Worm (Caenorhabditis elegans): ENCODE data around the gene F42A10.7.

The F42A10.7 gene

DNA sequence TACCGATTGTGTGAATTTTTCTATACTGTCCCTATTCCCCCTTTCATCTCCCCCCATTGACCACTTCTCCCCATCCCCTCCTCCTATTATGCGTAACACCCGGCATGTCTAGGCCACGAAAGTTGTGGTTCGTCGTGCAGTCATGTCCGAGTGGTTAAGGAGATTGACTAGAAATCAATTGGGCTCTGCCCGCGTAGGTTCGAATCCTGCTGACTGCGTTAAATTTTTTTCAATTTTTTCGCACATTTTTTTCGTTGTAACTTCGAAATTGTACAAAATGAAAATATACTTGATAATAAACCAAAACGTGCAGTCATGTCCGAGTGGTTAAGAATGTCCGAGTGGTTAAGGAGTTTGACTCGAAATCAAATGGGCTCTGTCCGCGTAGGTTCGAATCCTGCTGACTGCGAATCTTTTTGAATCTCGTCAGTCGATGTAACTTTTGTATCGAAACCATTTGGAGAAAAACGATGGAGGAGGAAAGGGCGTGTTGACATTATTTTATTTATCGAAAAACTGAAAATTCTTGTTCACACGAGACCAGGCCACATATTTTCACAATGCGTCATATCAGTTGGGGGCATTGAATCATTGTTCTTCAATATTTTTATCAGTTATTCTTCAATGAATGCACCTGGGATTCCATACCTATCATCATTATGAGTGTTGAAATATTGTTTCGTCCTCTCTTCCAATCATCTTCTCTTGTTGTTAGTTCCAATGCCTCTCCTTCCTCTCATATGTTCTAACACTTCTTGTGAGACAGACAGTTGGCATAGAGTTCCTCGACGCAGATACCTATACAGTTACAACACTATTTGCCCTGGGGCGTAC lies 19.6 kb downstream of the F42A10.7 start, which contains the start of gene nfm-1:
Gene nfm-1, plus strand, starts transcription at position 812 of the 834 bp plus-strand sequence.
- TF ChIP-seq ces-1 (GFP tag; optimal IDR thresholded peaks at IDR 0.05) = no peak
- TF ChIP-seq nhr-11 (tag; optimal IDR thresholded peaks at IDR 0.05) = peak; percentile 44
- peak; percentile 82 for TF ChIP-seq ctbp-1 (GFP tag; IDR thresholded peaks at IDR 0.05)
- peak; percentile 83 for TF ChIP-seq nhr-28 (tag; optimal IDR thresholded peaks at IDR 0.05)
- TF ChIP-seq unc-39 (tag; optimal IDR thresholded peaks at IDR 0.05) = no peak
- no peak for TF ChIP-seq ceh-28 (tag; optimal IDR thresholded peaks at IDR 0.05)
- TF ChIP-seq daf-16 (GFP tag; optimal IDR thresholded peaks at IDR 0.05) = peak; percentile 5 to 63
- TF ChIP-seq daf-16 (tag; optimal IDR thresholded peaks at IDR 0.05) = peak; percentile 90
- TF ChIP-seq attf-4 (tag; optimal IDR thresholded peaks at IDR 0.05) = no peak
- peak; percentile 43 for TF ChIP-seq fkh-10 (GFP tag; optimal IDR thresholded peaks at IDR 0.05)
- TF ChIP-seq F26F4.8 (GFP tag; conservative IDR thresholded peaks at IDR 0.05) = peak; percentile 88
- peak; percentile 84 for TF ChIP-seq mes-2 (tag; optimal IDR thresholded peaks at IDR 0.05; ENCODE audit: poor library complexity, severe bottlenecking)
- TF ChIP-seq nhr-111 (GFP tag; optimal IDR thresholded peaks at IDR 0.05) = peak; percentile 70
- TF ChIP-seq zip-2 (tag; optimal IDR thresholded peaks at IDR 0.05) = no peak
- peak; percentile 24 for TF ChIP-seq duxl-1 (tag; optimal IDR thresholded peaks at IDR 0.05; ENCODE audit: poor library complexity)
- TF ChIP-seq unc-62 (GFP tag; optimal IDR thresholded peaks at IDR 0.05 in 1 of 2) = peak in 1 of 2 experiments; percentile 84
- TF ChIP-seq unc-62 (tag; optimal IDR thresholded peaks at IDR 0.05) = no peak
- TF ChIP-seq ceh-44 (GFP tag; IDR thresholded peaks at IDR 0.05) = peak; percentile 80; the same call in 1 of the 2 replicates
- peak; percentile 21 for TF ChIP-seq unc-130 (GFP tag; optimal IDR thresholded peaks at IDR 0.05)
- no peak for TF ChIP-seq set-16 (GFP tag; IDR thresholded peaks at IDR 0.05)
- TF ChIP-seq zip-11 (GFP tag; IDR thresholded peaks at IDR 0.05) = peak; percentile 70; the same call in 1 of the 2 replicates
- TF ChIP-seq arid-1 (GFP tag; conservative IDR thresholded peaks at IDR 0.05) = peak; percentile 86
- TF ChIP-seq gei-8 (GFP tag; optimal IDR thresholded peaks at IDR 0.05) = peak; percentile 65
- TF ChIP-seq dpl-1 (GFP tag; optimal IDR thresholded peaks at IDR 0.05) = peak; percentile 33
- peak; percentile 65 for TF ChIP-seq sdz-12 (GFP tag; optimal IDR thresholded peaks at IDR 0.05)
- no peak for TF ChIP-seq fos-1 (tag; optimal IDR thresholded peaks at IDR 0.05)
- TF ChIP-seq lin-39 (tag; optimal IDR thresholded peaks at IDR 0.05) = no peak
- no peak for TF ChIP-seq ZK337.2 (GFP tag; IDR thresholded peaks at IDR 0.05)
- peak; percentile 63 for TF ChIP-seq mep-1 (tag; optimal IDR thresholded peaks at IDR 0.05)
- TF ChIP-seq snpc-1.2 (GFP tag; IDR thresholded peaks at IDR 0.05) = peak; percentile 79
- peak; percentile 19 for TF ChIP-seq mxl-3 (GFP tag; optimal IDR thresholded peaks at IDR 0.05)
- TF ChIP-seq ceh-32 (tag; optimal IDR thresholded peaks at IDR 0.05; ENCODE audit: poor library complexity) = no peak
- peak; percentile 69 for TF ChIP-seq spr-3 (GFP tag; optimal IDR thresholded peaks at IDR 0.05)
- no peak for TF ChIP-seq R02D3.7 (tag; optimal IDR thresholded peaks at IDR 0.05)
- TF ChIP-seq tag-97 (GFP tag; IDR thresholded peaks at IDR 0.05) = no peak
- TF ChIP-seq dmd-8 (GFP tag; IDR thresholded peaks at IDR 0.05) = peak; percentile 88
- peak; percentile 40 for TF ChIP-seq ztf-7 (tag; optimal IDR thresholded peaks at IDR 0.05)
- peak; percentile 14; the same call in 1 of the 2 replicates for TF ChIP-seq ceh-20 (GFP tag; IDR thresholded peaks at IDR 0.05)
- peak; percentile 27 for TF ChIP-seq nhr-6 (tag; optimal IDR thresholded peaks at IDR 0.05)
- 0 out of 2 replicates have a peak, but pooled peaks have one; percentile 41 for TF ChIP-seq F44E2.7 (GFP tag; IDR thresholded peaks at IDR 0.05)
- TF ChIP-seq T26A8.4 (GFP tag; IDR thresholded peaks at IDR 0.05) = peak; percentile 63; the same call in 1 of the 2 replicates
- peak; percentile 67 for TF ChIP-seq spr-1 (tag; optimal IDR thresholded peaks at IDR 0.05)
- no peak for TF ChIP-seq Y75B8A.6 (GFP tag; IDR thresholded peaks at IDR 0.05)
- TF ChIP-seq cey-2 (tag; optimal IDR thresholded peaks at IDR 0.05; ENCODE audit: borderline replicate concordance, insufficient read depth) = no peak
- TF ChIP-seq Y105C5A.15 (GFP tag; IDR thresholded peaks at IDR 0.05) = peak; percentile 70; the same call in 1 of the 2 replicates
- TF ChIP-seq hlh-11 (tag; optimal IDR thresholded peaks at IDR 0.05) = peak; percentile 79
- no peak for TF ChIP-seq zag-1 (tag; optimal IDR thresholded peaks at IDR 0.05)
- TF ChIP-seq hlh-30 (tag; optimal IDR thresholded peaks at IDR 0.05; ENCODE audit: insufficient read depth) = peak; percentile 36
- TF ChIP-seq ceh-62 (tag; optimal IDR thresholded peaks at IDR 0.05) = no peak
- TF ChIP-seq nhr-48 (tag; optimal IDR thresholded peaks at IDR 0.05) = peak; percentile 78
